Fruit fly (Drosophila melanogaster) whole organism, prepupa: ENCODE measurements around the gene CG45263.

Experiments used
- CG10669 ChIP-seq: fragments of 200-800 bp; sonication (Bioruptor generic); optimal IDR thresholded peaks from 3 replicates; lab custom pipeline; 2018; ENCODE audit warnings: missing biosample characterization, mild to moderate bottlenecking, missing genetic modification characterization, moderate library complexity
- CG11294 ChIP-seq: fragments of 200-800 bp; sonication (Bioruptor generic); IDR thresholded peaks from 2 replicates; pipeline ENCODE4 v1.3.6; 2022; ENCODE audit warnings: missing biosample characterization, missing genetic modification characterization
- Lpt ChIP-seq: fragments of 200-800 bp; sonication (Bioruptor generic); optimal IDR thresholded peaks from 3 replicates; lab custom pipeline; 2016; ENCODE audit warnings: missing biosample characterization, missing genetic modification characterization
- OdsH ChIP-seq: fragments of 200-800 bp; sonication (Bioruptor generic); optimal IDR thresholded peaks from 3 replicates; lab custom pipeline; 2016; ENCODE audit warnings: missing biosample characterization, missing genetic modification characterization
- Sox102F ChIP-seq: fragments of 200-800 bp; sonication (Bioruptor generic); optimal IDR thresholded peaks from 2 replicates; lab custom pipeline; 2016; ENCODE audit warnings: missing biosample characterization, mild to moderate bottlenecking, missing genetic modification characterization
- fkh ChIP-seq: fragments of 200-800 bp; sonication (Bioruptor generic); optimal IDR thresholded peaks from 3 replicates; lab custom pipeline; 2017; ENCODE audit warnings: missing biosample characterization, mild to moderate bottlenecking, missing genetic modification characterization, moderate library complexity
- pdm3 ChIP-seq: fragments of 200-800 bp; sonication (Bioruptor generic); optimal IDR thresholded peaks from 3 replicates; lab custom pipeline; 2016; ENCODE audit warnings: missing biosample characterization, missing genetic modification characterization
- spab ChIP-seq: fragments of 200-800 bp; sonication (Bioruptor generic); optimal IDR thresholded peaks from 2 replicates; lab custom pipeline; 2017; ENCODE audit warnings: missing biosample characterization, mild to moderate bottlenecking, missing genetic modification characterization, missing genetic modification reagents

DNA sequence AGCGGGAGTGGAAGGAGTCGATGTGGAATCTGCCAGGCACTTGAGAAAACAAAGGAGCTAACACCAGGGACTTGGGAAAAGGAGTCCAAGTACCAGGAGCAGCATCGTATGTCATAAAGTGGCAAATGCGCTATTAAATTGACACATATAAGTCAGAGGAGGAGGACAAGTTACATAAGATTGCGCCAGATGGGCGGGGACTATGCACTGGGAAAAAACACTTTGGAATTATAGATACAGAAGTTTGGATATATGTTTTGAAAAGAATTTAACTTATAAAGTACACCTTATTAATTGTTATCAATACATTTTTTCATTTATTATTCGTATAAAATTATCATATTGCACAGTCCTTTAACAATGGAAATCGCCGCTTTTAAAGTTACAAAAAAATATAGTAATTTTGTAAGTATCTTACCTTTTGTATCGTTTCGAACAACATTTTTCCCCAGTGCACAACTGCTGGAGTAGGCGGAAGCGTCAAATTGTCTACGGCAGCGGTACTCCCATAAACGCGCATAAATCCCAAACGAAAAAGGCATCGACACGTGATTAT is 141.3 kb downstream of the CG45263 start:
- TF ChIP-seq fkh (GFP tag; lab: Kevin White, UChicago), result no peak
- no peak for TF ChIP-seq OdsH (GFP tag; lab: Kevin White, UChicago)
- no peak for TF ChIP-seq CG11294
- TF ChIP-seq spab, result no peak
- no peak for TF ChIP-seq Sox102F (GFP tag; lab: Kevin White, UChicago)
- TF ChIP-seq CG10669 (GFP tag; lab: Kevin White, UChicago), result no peak
- TF ChIP-seq pdm3 (GFP tag; lab: Kevin White, UChicago), result no peak
- TF ChIP-seq Lpt, result no peak
